Fruit fly (Drosophila melanogaster) S2 (cell line): Measurements from ENCODE around the gene cdm.

Source experiments
- CG8478 ChIP-seq: fragments of >200 bp; optimal IDR thresholded peaks from 2 replicates; lab custom pipeline; 2018
- CTCF ChIP-seq, 2 experiments: fragments of >200 bp; optimal IDR thresholded peaks; 2 replicates each; lab custom pipeline; 2018

DNA sequence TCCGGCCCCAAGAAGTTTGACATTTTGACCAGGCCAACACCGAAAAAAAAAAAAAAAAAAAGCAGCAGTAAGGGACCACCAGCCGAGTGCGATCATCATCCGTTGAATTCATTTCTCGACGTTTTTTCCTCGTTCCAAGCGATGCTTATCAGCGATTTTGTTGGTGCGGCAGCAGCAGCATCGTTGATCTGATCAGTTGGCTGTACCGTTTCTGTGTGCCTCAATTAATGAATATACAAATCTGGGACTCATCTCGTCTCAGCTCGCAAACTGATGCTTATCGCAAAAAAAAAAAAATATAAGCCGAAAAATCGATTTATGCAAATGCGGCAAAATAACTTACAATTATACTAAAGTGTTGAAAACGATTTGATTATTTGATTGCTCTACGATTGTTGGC, 38.4 kb downstream of the cdm start:
- TF ChIP-seq CTCF (optimal IDR thresholded peaks at IDR 0.05; lab: Kevin White, UChicago) (no peak), CG8478 (lab: Kevin White, UChicago) (no peak)
